Worm (Caenorhabditis elegans): ENCODE measurements around the gene F53A2.9.

DNA sequence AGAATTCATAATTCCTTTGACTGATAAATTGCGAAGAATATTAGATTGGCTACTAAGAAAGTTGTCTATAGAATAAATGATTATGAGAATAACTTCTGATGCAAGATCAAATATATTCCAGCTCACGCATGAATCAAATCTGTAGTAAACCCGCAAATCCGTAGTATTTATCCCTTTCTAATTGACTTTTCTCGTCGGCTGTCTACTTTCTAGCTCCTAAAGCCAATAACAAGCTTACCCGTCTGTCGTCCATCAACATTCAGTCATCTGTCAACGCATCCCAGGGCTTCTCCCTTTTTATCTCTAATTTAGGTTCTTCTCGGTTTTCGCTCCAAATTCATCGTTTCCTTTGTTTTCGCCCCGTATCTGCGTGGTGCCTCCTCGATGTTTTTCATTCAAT lies 10.3 kb downstream of the F53A2.9 start:
- no peak for TF ChIP-seq him-1 (tag; optimal IDR thresholded peaks at IDR 0.05)
- TF ChIP-seq dao-5 (tag; optimal IDR thresholded peaks at IDR 0.05): no peak

All from whole organism, L4/young adult.